Worm (Caenorhabditis elegans): ENCODE measurements around the gene bath-15.

bath-15 gene

ce11 chrIII:7730331-7730730, 45.5 kb downstream of the bath-15 start (continued):
- no peak for TF ChIP-seq lin-29 (GFP tag; IDR thresholded peaks at IDR 0.05)
- TF ChIP-seq daf-8 (GFP tag; IDR thresholded peaks at IDR 0.05), result no peak
- no peak for TF ChIP-seq mes-2 (tag; optimal IDR thresholded peaks at IDR 0.05; ENCODE audit: poor library complexity, severe bottlenecking)
- TF ChIP-seq R02D3.7 (tag; optimal IDR thresholded peaks at IDR 0.05), result no peak
- no peak for TF ChIP-seq ama-1 (optimal IDR thresholded peaks at IDR 0.05)
- TF ChIP-seq attf-4 (tag; optimal IDR thresholded peaks at IDR 0.05), result no peak
- TF ChIP-seq dmd-8 (GFP tag; IDR thresholded peaks at IDR 0.05), result no peak
- TF ChIP-seq nhr-76 (tag; optimal IDR thresholded peaks at IDR 0.05), result no peak
- no peak for TF ChIP-seq T26A8.4 (GFP tag; IDR thresholded peaks at IDR 0.05)
- no peak for TF ChIP-seq lin-38 (GFP tag; IDR thresholded peaks at IDR 0.05)
- TF ChIP-seq dve-1 (tag; optimal IDR thresholded peaks at IDR 0.05; ENCODE audit: insufficient read depth), result peak; percentile 81
- TF ChIP-seq mxl-3 (GFP tag; optimal IDR thresholded peaks at IDR 0.05), result peak; percentile 68
- no peak for TF ChIP-seq ceh-82 (tag; optimal IDR thresholded peaks at IDR 0.05)
- TF ChIP-seq zip-11 (GFP tag; IDR thresholded peaks at IDR 0.05), result no peak
- no peak for TF ChIP-seq hif-1 (tag; optimal IDR thresholded peaks at IDR 0.05)
- peak; percentile 74 for TF ChIP-seq hlh-11 (tag; optimal IDR thresholded peaks at IDR 0.05)
- no peak for TF ChIP-seq D1046.2 (GFP tag; IDR thresholded peaks at IDR 0.05)
- no peak for TF ChIP-seq ceh-62 (tag; optimal IDR thresholded peaks at IDR 0.05)
- no peak for TF ChIP-seq nhr-41 (GFP tag; IDR thresholded peaks at IDR 0.05)
- TF ChIP-seq lin-13 (GFP tag; optimal IDR thresholded peaks at IDR 0.05), result no peak
- no peak for TF ChIP-seq ceh-32 (tag; optimal IDR thresholded peaks at IDR 0.05; ENCODE audit: poor library complexity)
- TF ChIP-seq hmg-1.1 (GFP tag; IDR thresholded peaks at IDR 0.05), result peak; percentile 17; the same call in 1 of the 2 replicates
- no peak for TF ChIP-seq F37D6.2 (tag; optimal IDR thresholded peaks at IDR 0.05)
- no peak for TF ChIP-seq Y75B8A.6 (GFP tag; IDR thresholded peaks at IDR 0.05)
- TF ChIP-seq nhr-11 (tag; optimal IDR thresholded peaks at IDR 0.05), result no peak
- TF ChIP-seq daf-16 (GFP tag; optimal IDR thresholded peaks at IDR 0.05), result no peak
- peak; percentile 75 for TF ChIP-seq daf-16 (tag; optimal IDR thresholded peaks at IDR 0.05)
- no peak for TF ChIP-seq gei-8 (GFP tag; optimal IDR thresholded peaks at IDR 0.05)
- peak in 1 of 2 experiments; percentile 2 for TF ChIP-seq unc-62 (GFP tag; optimal IDR thresholded peaks at IDR 0.05 in 1 of 2)
- no peak for TF ChIP-seq unc-62 (tag; optimal IDR thresholded peaks at IDR 0.05)
- no peak for TF ChIP-seq unc-39 (tag; optimal IDR thresholded peaks at IDR 0.05)
- TF ChIP-seq snpc-4 (tag; optimal IDR thresholded peaks at IDR 0.05), result no peak
- no peak for TF ChIP-seq spr-1 (tag; optimal IDR thresholded peaks at IDR 0.05)
- no peak for TF ChIP-seq nhr-48 (tag; optimal IDR thresholded peaks at IDR 0.05)
- TF ChIP-seq tra-1 (GFP tag; IDR thresholded peaks at IDR 0.05), result peak; percentile 44; the same call in 1 of the 2 replicates
- no peak for TF ChIP-seq duxl-1 (tag; optimal IDR thresholded peaks at IDR 0.05; ENCODE audit: poor library complexity)
- no peak for TF ChIP-seq tag-97 (GFP tag; IDR thresholded peaks at IDR 0.05)
- TF ChIP-seq F44E2.7 (GFP tag; IDR thresholded peaks at IDR 0.05), result no peak
- no peak for TF ChIP-seq F10B5.3 (tag; optimal IDR thresholded peaks at IDR 0.05)
- peak; percentile 87 for TF ChIP-seq pqm-1 (tag; optimal IDR thresholded peaks at IDR 0.05)
- TF ChIP-seq zip-2 (tag; optimal IDR thresholded peaks at IDR 0.05), result no peak
- TF ChIP-seq skn-1 (tag; optimal IDR thresholded peaks at IDR 0.05), result no peak
- no peak for TF ChIP-seq rbr-2 (tag; optimal IDR thresholded peaks at IDR 0.05)
- no peak for TF ChIP-seq mdt-29 (GFP tag; IDR thresholded peaks at IDR 0.05)
- no peak for TF ChIP-seq F49E8.2 (tag; optimal IDR thresholded peaks at IDR 0.05; ENCODE audit: borderline replicate concordance)
- TF ChIP-seq ceh-44 (GFP tag; IDR thresholded peaks at IDR 0.05), result no peak
- TF ChIP-seq snpc-1.2 (GFP tag; IDR thresholded peaks at IDR 0.05), result no peak
- no peak for TF ChIP-seq unc-130 (GFP tag; optimal IDR thresholded peaks at IDR 0.05)
- peak; percentile 30; the same call in 1 of the 2 replicates for TF ChIP-seq zfp-3 (GFP tag; conservative IDR thresholded peaks at IDR 0.05)
- no peak for TF ChIP-seq zag-1 (tag; optimal IDR thresholded peaks at IDR 0.05)
- no peak for TF ChIP-seq Y5F2A.4 (GFP tag; optimal IDR thresholded peaks at IDR 0.05)
- TF ChIP-seq nhr-77 (tag; optimal IDR thresholded peaks at IDR 0.05), result peak; percentile 5
- TF ChIP-seq hlh-30 (tag; optimal IDR thresholded peaks at IDR 0.05; ENCODE audit: insufficient read depth), result peak; percentile 22
